Worm (Caenorhabditis elegans) whole organism, early embryonic: Measurements from ENCODE around the gene nlp-63.

Experiments used
- B0310.2 ChIP-seq: sonication (generic microtip); optimal IDR thresholded peaks from 2 replicates; lab custom pipeline; 2016; ENCODE audit warnings: mild to moderate bottlenecking, missing genetic modification characterization, missing compliant biosample characterization
- F13C5.2 ChIP-seq: sonication (generic microtip); optimal IDR thresholded peaks from 2 replicates; lab custom pipeline; 2017; ENCODE audit warnings: mild to moderate bottlenecking, missing genetic modification characterization, inconsistent platforms, missing compliant biosample characterization
- aly-1 ChIP-seq: sonication (generic microtip); optimal IDR thresholded peaks from 2 replicates; lab custom pipeline; 2016; ENCODE audit warnings: missing genetic modification characterization, missing compliant biosample characterization
- ama-1 ChIP-seq: fragments of 150-350 bp; optimal IDR thresholded peaks from 2 replicates; lab custom pipeline; 2014
- ceh-13 ChIP-seq: fragments of 200-800 bp; sonication (Bioruptor generic); optimal IDR thresholded peaks from 2 replicates; lab custom pipeline; 2018; ENCODE audit warnings: mild to moderate bottlenecking, missing genetic modification characterization, missing compliant biosample characterization
- ceh-36 ChIP-seq: sonication (generic microtip); optimal IDR thresholded peaks from 2 replicates; lab custom pipeline; 2016; ENCODE audit warnings: missing genetic modification characterization, inconsistent platforms, missing compliant biosample characterization
- ets-7 ChIP-seq: sonication (generic microtip); optimal IDR thresholded peaks from 2 replicates; lab custom pipeline; 2016; ENCODE audit warnings: missing genotype, missing genetic modification characterization, missing compliant biosample characterization
- flt-1 ChIP-seq: fragments of 200-800 bp; sonication (Bioruptor generic); IDR thresholded peaks from 2 replicates; pipeline ENCODE4 v1.3.6; 2022; ENCODE audit warnings: missing genetic modification characterization, missing compliant biosample characterization
- hmbx-1 ChIP-seq: sonication (generic microtip); optimal IDR thresholded peaks from 2 replicates; lab custom pipeline; 2016; ENCODE audit warnings: mild to moderate bottlenecking, missing genetic modification characterization, missing compliant biosample characterization
- hmg-4 ChIP-seq: fragments of 200-800 bp; sonication (Bioruptor generic); optimal IDR thresholded peaks from 2 replicates; lab custom pipeline; 2018; ENCODE audit warnings: mild to moderate bottlenecking, missing genetic modification characterization, missing compliant biosample characterization
- hnd-1 ChIP-seq: sonication (generic microtip); optimal IDR thresholded peaks from 2 replicates; lab custom pipeline; 2016; ENCODE audit warnings: missing genetic modification characterization, missing compliant biosample characterization
- pes-1 ChIP-seq: fragments of 200-800 bp; sonication (Bioruptor generic); IDR thresholded peaks from 2 replicates; pipeline ENCODE4 v1.3.6; 2022; ENCODE audit warnings: missing genetic modification reagents, missing genetic modification characterization, missing compliant biosample characterization
- scrt-1 ChIP-seq: fragments of 200-800 bp; sonication (Bioruptor generic); IDR thresholded peaks from 2 replicates; pipeline ENCODE4 v1.3.6; 2022; ENCODE audit warnings: missing genetic modification characterization, missing compliant biosample characterization
- sea-1 ChIP-seq: fragments of 200-800 bp; sonication (Bioruptor generic); conservative IDR thresholded peaks from 2 replicates; pipeline ENCODE4 v1.3.6; 2022; ENCODE audit warnings: missing genetic modification characterization, missing compliant biosample characterization
- tbx-11 ChIP-seq: fragments of 200-800 bp; sonication (Bioruptor generic); IDR thresholded peaks from 2 replicates; pipeline ENCODE4 v1.3.6; 2022; ENCODE audit warnings: missing genetic modification characterization, missing compliant biosample characterization
- tbx-37 ChIP-seq: fragments of 200-800 bp; sonication (Bioruptor generic); conservative IDR thresholded peaks from 2 replicates; pipeline ENCODE4 v1.3.6; 2022; ENCODE audit warnings: missing genetic modification reagents, missing genetic modification characterization, missing compliant biosample characterization
- tra-4 ChIP-seq: sonication (generic microtip); optimal IDR thresholded peaks from 2 replicates; lab custom pipeline; 2017; ENCODE audit warnings: missing genetic modification characterization, missing compliant biosample characterization

nlp-63 gene

DNA sequence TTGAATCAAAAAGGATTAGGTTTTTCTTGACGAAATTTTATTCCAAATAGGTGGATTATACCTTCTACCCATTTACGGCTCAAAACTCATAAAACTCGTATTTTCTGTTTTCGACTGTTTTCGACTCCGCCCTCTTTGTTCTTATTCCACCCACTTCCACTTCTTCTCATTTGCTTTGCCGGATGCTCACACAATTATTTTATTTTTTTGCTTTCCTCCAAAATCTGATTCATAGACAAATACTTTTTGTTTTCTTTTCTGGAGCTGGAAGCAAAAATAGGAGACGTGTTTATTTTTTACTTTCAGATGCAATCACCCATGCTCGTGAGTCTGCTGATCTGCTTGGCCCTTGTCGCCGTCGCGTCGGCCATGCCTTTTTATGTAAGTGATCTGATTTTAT is at the start of gene nlp-63:
Gene nlp-63, plus strand, starts transcription at position 301 of the 400 bp plus-strand sequence.
- no peak for TF ChIP-seq hmg-4 (GFP tag; lab: Kevin White, UChicago)
- TF ChIP-seq ets-7 (tag; lab: Kevin White, UChicago): no peak
- no peak for TF ChIP-seq flt-1 (GFP tag; lab: Robert Waterston, UW)
- no peak for TF ChIP-seq hnd-1
- TF ChIP-seq ceh-13 (GFP tag; lab: Kevin White, UChicago): no peak
- no peak for TF ChIP-seq scrt-1 (GFP tag; lab: Robert Waterston, UW)
- no peak for TF ChIP-seq tra-4
- TF ChIP-seq pes-1 (GFP tag; lab: Robert Waterston, UW): no peak
- TF ChIP-seq sea-1: no peak

DNA sequence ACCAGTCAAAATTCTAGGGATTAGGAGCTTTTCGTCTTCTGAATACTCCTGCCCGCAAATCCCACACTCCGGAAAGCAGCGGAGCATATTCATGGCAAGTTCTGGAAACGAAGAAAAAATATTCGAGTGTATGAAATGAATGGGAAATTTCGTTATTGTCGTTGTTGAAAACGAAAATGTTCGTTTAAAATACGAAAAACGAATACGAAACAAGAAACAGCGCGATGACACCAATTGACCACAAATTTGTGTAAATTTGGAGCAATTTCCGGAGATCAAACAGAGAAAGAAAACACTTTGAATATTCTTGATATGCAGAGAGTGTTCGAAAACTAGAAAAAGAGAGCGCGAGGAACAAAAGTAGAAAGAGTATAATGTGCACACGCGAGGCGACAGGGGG is 49.6 kb upstream of the nlp-63 start, which contains the start of gene ZK945.4:
Gene ZK945.4, minus strand, starts transcription at position 101 of the 400 bp plus-strand sequence.
- TF ChIP-seq ets-7 (tag; lab: Kevin White, UChicago) (no peak), hnd-1 (no peak), tbx-11 (no peak), B0310.2 (tag; lab: Kevin White, UChicago) (no peak), sea-1 (no peak), ceh-13 (GFP tag; lab: Kevin White, UChicago) (no peak), tbx-37 (GFP tag; lab: Robert Waterston, UW) (no peak), hmbx-1 (tag; lab: Kevin White, UChicago) (no peak), F13C5.2 (no peak), ama-1 (no peak), tra-4 (no peak), flt-1 (GFP tag; lab: Robert Waterston, UW) (no peak), pes-1 (GFP tag; lab: Robert Waterston, UW) (no peak), aly-1 (tag; lab: Kevin White, UChicago) (no peak), scrt-1 (GFP tag; lab: Robert Waterston, UW) (no peak), ceh-36 (tag; lab: Kevin White, UChicago) (no peak), hmg-4 (GFP tag; lab: Kevin White, UChicago) (no peak)

DNA sequence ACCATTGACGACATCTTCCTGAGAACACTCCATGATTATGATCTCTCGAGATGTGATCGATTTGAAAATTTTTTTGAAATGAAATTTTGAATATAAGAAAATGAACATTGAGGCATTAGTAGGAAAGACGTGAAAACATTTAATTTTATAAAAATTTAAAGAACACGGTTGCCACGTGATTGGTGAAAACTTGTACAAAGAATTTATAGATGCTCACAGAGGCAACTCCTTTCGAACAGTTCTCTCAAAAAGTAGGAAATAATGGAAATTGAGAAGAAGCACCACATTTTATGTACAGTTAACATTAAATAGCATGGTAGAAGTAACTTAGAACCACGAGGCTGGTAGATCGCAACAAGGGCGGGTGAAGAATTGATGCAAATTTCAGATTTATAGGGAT is 48.3 kb upstream of the nlp-63 start, which contains the start of gene ZK945.6:
Gene ZK945.6, minus strand, starts transcription at position 101 of the 400 bp plus-strand sequence.
- TF ChIP-seq ets-7 (tag; lab: Kevin White, UChicago) (no peak), flt-1 (GFP tag; lab: Robert Waterston, UW) (no peak), ceh-13 (GFP tag; lab: Kevin White, UChicago) (no peak), sea-1 (no peak), B0310.2 (tag; lab: Kevin White, UChicago) (no peak), F13C5.2 (no peak), hmg-4 (GFP tag; lab: Kevin White, UChicago) (no peak), scrt-1 (GFP tag; lab: Robert Waterston, UW) (no peak), pes-1 (GFP tag; lab: Robert Waterston, UW) (no peak), tra-4 (no peak), ama-1 (no peak)

DNA sequence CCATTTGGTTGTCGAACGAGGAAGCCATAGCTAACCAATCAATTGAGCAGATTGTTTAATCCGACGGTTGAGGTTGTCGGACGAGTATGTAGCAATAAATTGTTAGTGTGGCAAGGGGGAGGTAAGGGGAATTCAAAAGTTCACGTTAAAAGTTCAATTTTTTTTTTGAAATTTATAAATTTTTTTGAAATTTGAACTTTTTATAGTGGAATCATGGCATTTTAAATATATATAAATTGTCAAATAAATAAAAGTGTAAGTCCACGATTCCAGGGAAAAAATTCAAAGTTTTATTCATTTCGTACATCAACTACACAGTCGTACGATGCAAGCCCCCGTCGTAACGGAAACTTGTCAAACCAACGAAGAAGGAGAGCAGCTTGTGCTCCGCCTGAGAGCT is 46.8 kb upstream of the nlp-63 start, which contains the start of the genes ZK945.7 and ZK945.8:
Gene ZK945.7, minus strand, starts transcription at position 101 of the 400 bp plus-strand sequence.
Gene ZK945.8, plus strand, starts transcription at position 275 of the 400 bp plus-strand sequence.
- TF ChIP-seq F13C5.2: no peak
- no peak for TF ChIP-seq tbx-11
- no peak for TF ChIP-seq hmg-4 (GFP tag; lab: Kevin White, UChicago)
- TF ChIP-seq ceh-13 (GFP tag; lab: Kevin White, UChicago): no peak
- no peak for TF ChIP-seq ceh-36 (tag; lab: Kevin White, UChicago)
- no peak for TF ChIP-seq scrt-1 (GFP tag; lab: Robert Waterston, UW)
- TF ChIP-seq tbx-37 (GFP tag; lab: Robert Waterston, UW): no peak
- no peak for TF ChIP-seq sea-1
- TF ChIP-seq flt-1 (GFP tag; lab: Robert Waterston, UW): no peak
- TF ChIP-seq B0310.2 (tag; lab: Kevin White, UChicago): no peak
- no peak for TF ChIP-seq hmbx-1 (tag; lab: Kevin White, UChicago)
- no peak for TF ChIP-seq pes-1 (GFP tag; lab: Robert Waterston, UW)
- TF ChIP-seq tra-4: no peak
- no peak for TF ChIP-seq ama-1
- no peak for TF ChIP-seq aly-1 (tag; lab: Kevin White, UChicago)
- TF ChIP-seq hnd-1: no peak
- TF ChIP-seq ets-7 (tag; lab: Kevin White, UChicago): no peak

DNA sequence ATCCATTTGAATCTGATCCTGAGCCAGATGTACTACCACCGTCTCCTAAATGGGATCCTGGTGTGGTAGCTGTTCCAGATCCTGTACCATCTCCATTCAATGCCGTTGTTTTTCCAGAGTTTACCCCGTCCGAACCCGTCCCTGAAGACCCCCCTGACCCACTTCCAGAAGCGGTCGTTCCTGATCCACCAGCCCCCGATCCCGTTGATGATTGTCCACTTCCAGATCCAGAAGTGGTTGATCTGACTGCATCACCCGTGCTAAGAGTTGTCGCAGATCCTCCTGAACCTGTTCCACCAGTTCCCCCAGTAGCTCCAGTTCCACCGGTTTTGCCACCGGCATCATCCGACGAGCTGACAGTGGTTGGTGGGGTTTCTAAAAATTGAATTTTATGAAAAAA is 38.5 kb upstream of the nlp-63 start:
- TF ChIP-seq hnd-1: no peak

DNA sequence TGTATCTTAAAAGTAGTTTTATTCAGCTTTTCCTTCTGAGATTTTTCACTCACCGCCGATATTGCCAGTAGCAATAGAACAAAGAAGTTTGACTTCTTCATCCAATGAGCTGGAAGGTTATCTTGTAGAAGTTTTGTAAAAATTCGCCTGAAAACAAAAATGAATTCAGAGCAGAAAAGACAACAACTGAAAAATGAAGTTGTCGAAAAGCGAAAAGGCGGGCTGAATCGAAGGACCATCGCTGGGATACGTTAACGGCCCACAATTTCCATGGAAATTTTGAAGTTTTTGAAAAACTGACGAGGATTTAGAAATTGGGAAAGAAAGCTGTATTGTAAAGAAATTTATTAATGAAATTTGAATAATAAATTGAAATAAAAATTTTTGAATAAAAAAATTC is 33.5 kb upstream of the nlp-63 start, which contains the start of gene lov-1:
Gene lov-1, minus strand, starts transcription at position 101 of the 400 bp plus-strand sequence.
- no peak for TF ChIP-seq ceh-13 (GFP tag; lab: Kevin White, UChicago)
- TF ChIP-seq ama-1: no peak
- TF ChIP-seq sea-1: no peak
- no peak for TF ChIP-seq F13C5.2
- TF ChIP-seq flt-1 (GFP tag; lab: Robert Waterston, UW): no peak

DNA sequence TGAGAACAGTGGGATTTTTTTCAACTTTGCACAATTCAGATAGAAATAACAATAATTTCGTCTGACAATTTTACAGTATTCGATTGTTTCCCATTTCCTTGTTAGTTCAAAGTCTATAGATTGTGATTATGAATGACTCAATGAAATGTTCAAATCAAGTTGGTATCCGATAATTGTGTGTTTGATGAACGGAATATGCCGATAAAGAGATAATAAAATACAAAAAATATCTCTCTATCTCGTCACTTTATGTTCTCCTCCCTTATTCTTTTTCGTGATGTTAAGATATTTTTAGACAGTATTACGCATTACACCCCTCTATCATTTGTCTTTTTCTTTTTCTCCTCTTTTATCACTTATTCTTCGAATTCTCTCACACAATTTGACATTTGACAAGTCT is 32.7 kb upstream of the nlp-63 start, which contains the start of gene F27E5.7:
Gene F27E5.7, plus strand, starts transcription at position 301 of the 400 bp plus-strand sequence.
- no peak for TF ChIP-seq aly-1 (tag; lab: Kevin White, UChicago)
- TF ChIP-seq ceh-13 (GFP tag; lab: Kevin White, UChicago): no peak
- TF ChIP-seq B0310.2 (tag; lab: Kevin White, UChicago): no peak
- no peak for TF ChIP-seq flt-1 (GFP tag; lab: Robert Waterston, UW)
- TF ChIP-seq tbx-37 (GFP tag; lab: Robert Waterston, UW): no peak
- no peak for TF ChIP-seq tbx-11
- TF ChIP-seq hmbx-1 (tag; lab: Kevin White, UChicago): no peak

DNA sequence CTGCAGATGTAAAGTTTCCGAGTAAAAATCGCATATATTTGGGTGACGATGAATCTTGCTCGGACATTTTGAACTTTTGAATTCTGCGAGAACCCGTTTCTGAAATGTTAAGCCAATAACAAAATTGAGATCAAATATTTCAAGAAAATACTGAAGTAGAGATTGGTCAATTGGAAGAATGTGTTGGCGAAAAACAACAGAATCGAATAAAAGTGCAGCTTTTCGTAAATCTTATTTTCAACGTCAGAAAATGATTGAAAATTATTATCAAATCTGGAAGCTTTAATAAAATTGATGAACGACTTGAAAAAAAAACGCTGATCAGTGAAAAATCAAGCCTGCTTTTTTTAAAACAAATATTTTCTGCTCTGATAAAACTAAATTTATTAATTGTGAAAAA is 27.8 kb upstream of the nlp-63 start, which contains the start of gene F27E5.8:
Gene F27E5.8, minus strand, starts transcription at position 101 of the 400 bp plus-strand sequence.
- TF ChIP-seq ets-7 (tag; lab: Kevin White, UChicago) (no peak), scrt-1 (GFP tag; lab: Robert Waterston, UW) (no peak), ceh-36 (tag; lab: Kevin White, UChicago) (no peak), hnd-1 (no peak), B0310.2 (tag; lab: Kevin White, UChicago) (no peak), hmg-4 (GFP tag; lab: Kevin White, UChicago) (no peak), ama-1 (no peak), flt-1 (GFP tag; lab: Robert Waterston, UW) (no peak), hmbx-1 (tag; lab: Kevin White, UChicago) (no peak), pes-1 (GFP tag; lab: Robert Waterston, UW) (no peak), tbx-11 (no peak), sea-1 (no peak), tra-4 (no peak), aly-1 (tag; lab: Kevin White, UChicago) (no peak), F13C5.2 (no peak), ceh-13 (GFP tag; lab: Kevin White, UChicago) (no peak), tbx-37 (GFP tag; lab: Robert Waterston, UW) (no peak)
